Worm (Caenorhabditis elegans) whole organism, L1 larva: ENCODE data around the gene nipi-3.

Experiments
- C16A3.4 ChIP-seq: fragments of 150-350 bp; optimal IDR thresholded peaks from 2 replicates; lab custom pipeline; 2014; ENCODE audit warnings: missing biosample characterization, missing genetic modification characterization
- C34B4.2 ChIP-seq: sonication (generic microtip); optimal IDR thresholded peaks from 2 replicates; lab custom pipeline; 2017; ENCODE audit warnings: mild to moderate bottlenecking, missing genetic modification characterization, missing compliant biosample characterization
- aly-2 ChIP-seq: fragments of 150-350 bp; optimal IDR thresholded peaks from 2 replicates; lab custom pipeline; 2014; ENCODE audit warnings: missing biosample characterization, missing genetic modification characterization
- blmp-1 ChIP-seq: fragments of 150-350 bp; optimal IDR thresholded peaks from 2 replicates; lab custom pipeline; 2014; ENCODE audit warnings: missing biosample characterization, missing genetic modification characterization
- ceh-82 ChIP-seq, 3 experiments: fragments of 150-350 bp in 1 of 3; sonication (generic microtip) in 2 of 3; optimal IDR thresholded peaks; 2 replicates each; lab custom pipeline; 2014 to 2017; ENCODE audit warnings: missing biosample characterization in 3 of 3, missing genetic modification characterization in 3 of 3
- ceh-90 ChIP-seq: sonication (generic microtip); optimal IDR thresholded peaks from 2 replicates; lab custom pipeline; 2016; ENCODE audit warnings: missing genetic modification characterization, missing compliant biosample characterization
- ces-1 ChIP-seq: fragments of 150-350 bp; optimal IDR thresholded peaks from 2 replicates; lab custom pipeline; 2014; ENCODE audit warnings: missing biosample characterization, missing genetic modification reagents, missing genetic modification characterization
- dpl-1 ChIP-seq, 3 experiments: fragments of 150-350 bp in 2 of 3; sonication (generic microtip) in 1 of 3; optimal IDR thresholded peaks; 2 replicates each; lab custom pipeline; 2014 to 2017; ENCODE audit warnings: missing biosample characterization in 3 of 3, missing genetic modification characterization in 3 of 3, missing genetic modification reagents in 3 of 3
- dsc-1 ChIP-seq: sonication (generic microtip); optimal IDR thresholded peaks from 2 replicates; lab custom pipeline; 2016; ENCODE audit warnings: mild to moderate bottlenecking, missing genetic modification characterization, missing compliant biosample characterization
- efl-1 ChIP-seq, 4 experiments: fragments of 150-350 bp; optimal IDR thresholded peaks in 3 of 4; peaks in 1 of 4; 1 replicate in 1 of 4; 2 replicates in 3 of 4; lab custom pipeline; 2014; ENCODE audit warnings: missing biosample characterization in 2 of 4, missing genetic modification characterization in 2 of 4, missing genetic modification reagents in 2 of 4
- egl-13 ChIP-seq: sonication (generic microtip); optimal IDR thresholded peaks from 2 replicates; lab custom pipeline; 2016; ENCODE audit warnings: missing genotype, missing genetic modification reagents, missing genetic modification characterization, missing compliant biosample characterization
- elt-2 ChIP-seq: sonication (generic microtip); optimal IDR thresholded peaks from 2 replicates; lab custom pipeline; 2016; ENCODE audit warnings: missing genetic modification characterization, mild to moderate bottlenecking, inconsistent platforms, missing compliant biosample characterization, missing genetic modification reagents
- fkh-8 ChIP-seq: sonication (generic microtip); optimal IDR thresholded peaks from 2 replicates; lab custom pipeline; 2016; ENCODE audit warnings: mild to moderate bottlenecking, missing genetic modification characterization, missing compliant biosample characterization
- fos-1 ChIP-seq: fragments of 150-350 bp; optimal IDR thresholded peaks from 2 replicates; lab custom pipeline; 2014; ENCODE audit warnings: missing biosample characterization, missing genetic modification characterization
- grh-1 ChIP-seq: fragments of 200-800 bp; sonication (Bioruptor generic); IDR thresholded peaks from 2 replicates; pipeline ENCODE4 v1.3.6; 2022; ENCODE audit warnings: missing genetic modification reagents, missing genetic modification characterization, missing compliant biosample characterization
- hlh-4 ChIP-seq: sonication (generic microtip); optimal IDR thresholded peaks from 2 replicates; lab custom pipeline; 2016; ENCODE audit warnings: mild to moderate bottlenecking, missing genetic modification characterization, missing compliant biosample characterization
- isw-1 ChIP-seq: fragments of 200-800 bp; sonication (Bioruptor generic); IDR thresholded peaks from 2 replicates; pipeline ENCODE4 v1.3.6; 2022; ENCODE audit warnings: missing genetic modification characterization, missing compliant biosample characterization
- lin-13 ChIP-seq: fragments of 150-350 bp; optimal IDR thresholded peaks from 2 replicates; lab custom pipeline; 2014; ENCODE audit warnings: missing biosample characterization, missing genetic modification reagents, missing genetic modification characterization
- lin-14 ChIP-seq: fragments of 200-800 bp; sonication (Bioruptor generic); optimal IDR thresholded peaks from 2 replicates; lab custom pipeline; 2018; ENCODE audit warnings: mild to moderate bottlenecking, missing genetic modification characterization, moderate library complexity, missing compliant biosample characterization
- lin-15B ChIP-seq: fragments of 150-350 bp; sonication (generic microtip); optimal IDR thresholded peaks from 3 replicates; lab custom pipeline; 2014; ENCODE audit warnings: missing biosample characterization, missing genetic modification characterization
- lir-3 ChIP-seq: sonication (generic microtip); optimal IDR thresholded peaks from 2 replicates; lab custom pipeline; 2016; ENCODE audit warnings: mild to moderate bottlenecking, missing genetic modification characterization, moderate library complexity, missing compliant biosample characterization; ENCODE audit not compliant: poor library complexity
- lsy-2 ChIP-seq, 2 experiments: fragments of 150-350 bp; optimal IDR thresholded peaks; 2 replicates each; lab custom pipeline; 2014; ENCODE audit warnings: missing biosample characterization in 2 of 2, missing genetic modification characterization in 2 of 2
- mdl-1 ChIP-seq, 2 experiments: fragments of 150-350 bp; optimal IDR thresholded peaks; 2 replicates each; lab custom pipeline; 2014 to 2017; ENCODE audit warnings: missing biosample characterization in 2 of 2, missing genetic modification characterization in 2 of 2, inconsistent platforms in 1 of 2
- nhr-11 ChIP-seq: fragments of 150-350 bp; optimal IDR thresholded peaks from 2 replicates; lab custom pipeline; 2014; ENCODE audit warnings: missing biosample characterization, missing genetic modification characterization
- nhr-237 ChIP-seq: fragments of 150-350 bp; optimal IDR thresholded peaks from 2 replicates; lab custom pipeline; 2014; ENCODE audit warnings: missing biosample characterization, missing genetic modification characterization
- nhr-47 ChIP-seq: sonication (generic microtip); optimal IDR thresholded peaks from 2 replicates; lab custom pipeline; 2016; ENCODE audit warnings: mild to moderate bottlenecking, missing genetic modification characterization, moderate library complexity, missing compliant biosample characterization
- nhr-71 ChIP-seq: sonication (generic microtip); optimal IDR thresholded peaks from 2 replicates; lab custom pipeline; 2016; ENCODE audit warnings: mild to moderate bottlenecking, missing genetic modification characterization, moderate library complexity, missing compliant biosample characterization
- rnt-1 ChIP-seq: sonication (generic microtip); optimal IDR thresholded peaks from 2 replicates; lab custom pipeline; 2016; ENCODE audit warnings: mild to moderate bottlenecking, missing genetic modification characterization, moderate library complexity, missing compliant biosample characterization
- skn-1 ChIP-seq: fragments of 150-350 bp; optimal IDR thresholded peaks from 2 replicates; lab custom pipeline; 2014; ENCODE audit warnings: missing biosample characterization, missing genetic modification characterization
- snpc-4 ChIP-seq: fragments of 150-350 bp; optimal IDR thresholded peaks from 2 replicates; lab custom pipeline; 2014; ENCODE audit warnings: missing biosample characterization, missing genetic modification characterization
- sup-37 ChIP-seq: fragments of 200-800 bp; sonication (Bioruptor generic); optimal IDR thresholded peaks from 2 replicates; lab custom pipeline; 2018; ENCODE audit warnings: mild to moderate bottlenecking, missing genetic modification characterization, missing compliant biosample characterization
- swsn-7 ChIP-seq: sonication (generic microtip); optimal IDR thresholded peaks from 2 replicates; lab custom pipeline; 2016; ENCODE audit warnings: missing genetic modification characterization, missing compliant biosample characterization
- tlp-1 ChIP-seq: fragments of 150-350 bp; optimal IDR thresholded peaks from 2 replicates; lab custom pipeline; 2014; ENCODE audit warnings: missing biosample characterization, missing genetic modification characterization
- unc-62 ChIP-seq: fragments of 150-350 bp; optimal IDR thresholded peaks from 2 replicates; lab custom pipeline; 2014; ENCODE audit warnings: missing biosample characterization, missing genetic modification reagents, missing genetic modification characterization
- unc-86 ChIP-seq: sonication (generic microtip); optimal IDR thresholded peaks from 2 replicates; lab custom pipeline; 2016; ENCODE audit warnings: missing genetic modification characterization, missing compliant biosample characterization
- ztf-11 ChIP-seq, 2 experiments: sonication (generic microtip); optimal IDR thresholded peaks; 2 replicates each; lab custom pipeline; 2016 to 2017; ENCODE audit warnings: missing genetic modification characterization in 2 of 2, missing biosample characterization in 1 of 2, missing compliant biosample characterization in 1 of 2

The nipi-3 gene

DNA sequence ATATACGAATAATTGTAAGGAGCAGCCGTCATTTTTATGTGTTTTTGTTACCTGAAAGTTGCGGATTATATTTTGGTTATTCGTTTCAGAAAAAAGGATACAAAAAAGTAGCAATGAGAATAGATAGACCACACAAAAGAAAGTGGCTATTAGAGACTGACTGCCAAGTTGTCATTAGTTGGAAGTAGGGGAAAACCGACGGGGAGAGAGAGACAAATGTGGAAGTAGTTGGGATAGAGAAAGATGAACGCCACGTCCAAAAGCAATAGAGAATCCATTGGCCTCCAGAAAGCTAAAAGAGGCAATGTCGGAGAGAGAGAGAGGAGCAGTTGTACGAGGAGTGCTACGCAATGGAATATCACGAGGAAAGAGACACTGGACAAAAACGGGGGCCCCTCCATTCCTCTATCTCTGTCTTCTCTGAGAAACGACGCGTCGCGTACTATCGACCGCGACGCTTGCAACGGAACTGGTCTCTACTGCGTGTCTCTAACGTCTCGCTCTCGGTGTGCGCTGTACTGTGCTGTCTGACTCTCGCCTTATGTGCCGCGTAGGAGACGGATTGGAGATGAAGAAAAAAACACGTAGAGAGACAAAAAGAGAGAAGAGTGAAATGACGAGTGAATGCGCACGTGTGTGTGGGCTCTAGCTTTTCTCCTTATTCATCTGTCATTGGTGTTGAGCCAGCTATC is 1.0 kb upstream of the nipi-3 start, which contains the start of gene rab-14 (continued):
- TF ChIP-seq grh-1 (GFP tag; lab: Robert Waterston, UW), result peak; percentile 55; the same call in 1 of the 2 replicates
- peak; percentile 10 to 39 (median 37) for TF ChIP-seq dpl-1 (GFP tag; optimal IDR thresholded peaks at IDR 0.05; lab: Kevin White, UChicago)
- peak; percentile 13 for TF ChIP-seq hlh-4 (tag; lab: Kevin White, UChicago)
- TF ChIP-seq nhr-71 (tag; lab: Kevin White, UChicago), result peak; percentile 88
- peak; percentile 55 to 79 for TF ChIP-seq lsy-2 (tag; optimal IDR thresholded peaks at IDR 0.05; lab: Kevin White, UChicago)
- TF ChIP-seq lir-3 (tag; lab: Kevin White, UChicago), result peak; percentile 28
- peak; percentile 54 to 89 (median 54) for TF ChIP-seq ceh-82 (tag; optimal IDR thresholded peaks at IDR 0.05; lab: Kevin White, UChicago)
- TF ChIP-seq C16A3.4, result peak; percentile 68
- TF ChIP-seq unc-62 (GFP tag; lab: Kevin White, UChicago), result no peak
- no peak for TF ChIP-seq ztf-11 (tag; optimal IDR thresholded peaks at IDR 0.05; lab: Kevin White, UChicago)
- peak; percentile 38 for TF ChIP-seq snpc-4 (tag; lab: Kevin White, UChicago)
- TF ChIP-seq isw-1 (GFP tag; lab: Robert Waterston, UW), result peak; percentile 53
- TF ChIP-seq nhr-11 (tag; lab: Kevin White, UChicago), result no peak

DNA sequence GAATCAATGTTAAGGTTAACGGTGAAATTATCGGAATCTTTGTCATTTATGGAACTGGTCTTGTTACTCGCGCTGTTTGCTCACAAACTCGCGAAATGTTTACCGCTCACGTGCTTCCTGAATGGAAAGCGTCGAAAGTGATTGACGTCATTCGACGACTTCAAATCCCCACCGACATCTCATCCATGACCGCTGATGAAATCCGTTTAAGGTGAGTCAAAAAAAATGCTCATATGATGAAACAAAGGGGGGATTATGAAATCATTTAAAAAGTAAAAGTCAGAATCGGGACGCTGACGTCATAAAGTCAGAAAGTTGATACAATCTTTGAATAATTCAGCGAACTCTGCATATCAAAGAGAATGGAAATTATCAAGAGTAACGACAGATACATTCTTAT is 824 bp downstream of the nipi-3 start:
- no peak for TF ChIP-seq dpl-1 (GFP tag; optimal IDR thresholded peaks at IDR 0.05; lab: Kevin White, UChicago)
- TF ChIP-seq ceh-90 (tag; lab: Kevin White, UChicago), result no peak
- peak; percentile 69 for TF ChIP-seq nhr-71 (tag; lab: Kevin White, UChicago)
- TF ChIP-seq egl-13 (tag; lab: Kevin White, UChicago), result peak; percentile 11
- TF ChIP-seq swsn-7 (tag; lab: Kevin White, UChicago), result no peak
- peak; percentile 19 for TF ChIP-seq lin-13 (GFP tag; lab: Kevin White, UChicago)
- TF ChIP-seq blmp-1 (tag; lab: Kevin White, UChicago), result no peak
- TF ChIP-seq snpc-4 (tag; lab: Kevin White, UChicago), result no peak
- no peak for TF ChIP-seq C34B4.2 (tag; lab: Kevin White, UChicago)
- TF ChIP-seq sup-37 (GFP tag; lab: Kevin White, UChicago), result no peak
- TF ChIP-seq nhr-47, result peak; percentile 57
- peak; percentile 4 for TF ChIP-seq aly-2 (tag; lab: Kevin White, UChicago)
- peak; percentile 68 for TF ChIP-seq dsc-1 (tag; lab: Kevin White, UChicago)
- TF ChIP-seq fos-1, result peak; percentile 14
- no peak for TF ChIP-seq nhr-237
- no peak for TF ChIP-seq efl-1 (optimal IDR thresholded peaks at IDR 0.05; lab: Kevin White, UChicago)
- peak in 1 of 2 experiments; percentile 73 for TF ChIP-seq efl-1 (GFP tag; optimal IDR thresholded peaks at IDR 0.05 in 1 of 2; lab: Kevin White, UChicago)
- no peak for TF ChIP-seq lir-3 (tag; lab: Kevin White, UChicago)
- TF ChIP-seq mdl-1 (tag; optimal IDR thresholded peaks at IDR 0.05; lab: Kevin White, UChicago), result peak in 1 of 2 experiments; percentile 45
- no peak for TF ChIP-seq rnt-1
- no peak for TF ChIP-seq elt-2
- no peak for TF ChIP-seq isw-1 (GFP tag; lab: Robert Waterston, UW)
- TF ChIP-seq lin-15B, result no peak
- TF ChIP-seq lsy-2 (tag; optimal IDR thresholded peaks at IDR 0.05; lab: Kevin White, UChicago), result peak in 1 of 2 experiments; percentile 33
- TF ChIP-seq lin-14 (GFP tag; lab: Kevin White, UChicago), result peak; percentile 54
- TF ChIP-seq fkh-8, result peak; percentile 83
- no peak for TF ChIP-seq nhr-11 (tag; lab: Kevin White, UChicago)
- TF ChIP-seq ztf-11 (tag; optimal IDR thresholded peaks at IDR 0.05; lab: Kevin White, UChicago), result no peak
- TF ChIP-seq skn-1, result peak; percentile 62
- no peak for TF ChIP-seq ces-1 (GFP tag; lab: Kevin White, UChicago)
- no peak for TF ChIP-seq unc-86 (tag; lab: Kevin White, UChicago)

DNA sequence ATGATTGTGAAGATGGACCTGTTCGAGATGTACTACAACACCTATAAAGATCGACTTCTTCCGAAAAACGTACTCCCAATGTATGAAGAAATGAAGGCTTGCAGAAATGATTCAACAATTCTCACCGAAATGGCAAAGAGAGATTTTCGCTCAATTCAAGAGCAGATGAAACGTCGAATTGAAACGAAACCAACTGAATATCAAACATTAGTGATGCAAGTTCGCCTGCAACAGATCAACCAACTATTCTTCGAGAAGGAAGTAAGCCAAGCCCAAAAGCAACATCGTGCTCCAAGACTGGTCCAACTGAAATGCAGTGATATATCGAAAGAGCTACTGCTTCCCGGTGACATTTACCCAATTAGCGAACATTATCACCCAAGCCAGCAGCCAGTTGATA is 1.9 kb downstream of the nipi-3 start:
- no peak for TF ChIP-seq tlp-1
- TF ChIP-seq efl-1 (optimal IDR thresholded peaks at IDR 0.05; lab: Kevin White, UChicago), result no peak
- TF ChIP-seq efl-1 (GFP tag; optimal IDR thresholded peaks at IDR 0.05 in 1 of 2; lab: Kevin White, UChicago), result peak in 1 of 2 experiments; percentile 69
- no peak for TF ChIP-seq dsc-1 (tag; lab: Kevin White, UChicago)
